Worm (Caenorhabditis elegans) whole organism, L2 larva: Measurements from ENCODE around the gene R11D1.1.

Experiments
- C34F6.9 ChIP-seq: fragments of 150-350 bp; optimal IDR thresholded peaks from 2 replicates; lab custom pipeline; 2014; ENCODE audit warnings: missing biosample characterization, missing genetic modification characterization
- F13H6.1 ChIP-seq: sonication (generic microtip); optimal IDR thresholded peaks from 2 replicates; lab custom pipeline; 2016; ENCODE audit warnings: missing genetic modification characterization, missing compliant biosample characterization
- R02D3.7 ChIP-seq: fragments of 150-350 bp; optimal IDR thresholded peaks from 2 replicates; lab custom pipeline; 2014; ENCODE audit warnings: missing biosample characterization, missing genetic modification characterization
- Y55F3AM.14 ChIP-seq: fragments of 200-800 bp; sonication (Bioruptor generic); optimal IDR thresholded peaks from 2 replicates; lab custom pipeline; 2018; ENCODE audit warnings: mild to moderate bottlenecking, missing genetic modification characterization, missing compliant biosample characterization
- alr-1 ChIP-seq: fragments of 150-350 bp; optimal IDR thresholded peaks from 2 replicates; lab custom pipeline; 2014; ENCODE audit warnings: missing biosample characterization, missing genetic modification characterization
- aly-2 ChIP-seq: fragments of 150-350 bp; optimal IDR thresholded peaks from 2 replicates; lab custom pipeline; 2014; ENCODE audit warnings: missing biosample characterization, missing genetic modification characterization
- ama-1 ChIP-seq: fragments of 150-350 bp; optimal IDR thresholded peaks from 2 replicates; lab custom pipeline; 2018; ENCODE audit warnings: inconsistent platforms
- blmp-1 ChIP-seq: sonication (generic microtip); optimal IDR thresholded peaks from 2 replicates; lab custom pipeline; 2017; ENCODE audit warnings: missing genetic modification characterization, mild to moderate bottlenecking, missing compliant biosample characterization, antibody characterized with exemption, moderate library complexity; ENCODE audit not compliant: insufficient read depth
- ceh-16 ChIP-seq: fragments of 150-350 bp; optimal IDR thresholded peaks from 2 replicates; lab custom pipeline; 2014; ENCODE audit warnings: missing biosample characterization, missing genetic modification characterization
- ceh-82 ChIP-seq: fragments of 150-350 bp; optimal IDR thresholded peaks from 2 replicates; lab custom pipeline; 2014; ENCODE audit warnings: missing biosample characterization, missing genetic modification characterization
- crh-2 ChIP-seq: sonication (generic microtip); optimal IDR thresholded peaks from 2 replicates; lab custom pipeline; 2017; ENCODE audit warnings: missing biosample characterization, missing genetic modification characterization
- dmd-4 ChIP-seq: sonication (generic microtip); optimal IDR thresholded peaks from 2 replicates; lab custom pipeline; 2017; ENCODE audit warnings: missing biosample characterization, missing genetic modification characterization
- egl-27 ChIP-seq: sonication (generic microtip); optimal IDR thresholded peaks from 3 replicates; lab custom pipeline; 2017; ENCODE audit warnings: missing biosample characterization, missing genetic modification reagents, missing genetic modification characterization
- elt-1 ChIP-seq: fragments of 150-350 bp; optimal IDR thresholded peaks from 2 replicates; lab custom pipeline; 2014; ENCODE audit warnings: missing biosample characterization, missing genetic modification characterization
- elt-3 ChIP-seq: sonication (generic microtip); optimal IDR thresholded peaks from 2 replicates; lab custom pipeline; 2017; ENCODE audit warnings: missing biosample characterization, missing genetic modification characterization
- fos-1 ChIP-seq: fragments of 150-350 bp; optimal IDR thresholded peaks from 2 replicates; lab custom pipeline; 2014; ENCODE audit warnings: missing biosample characterization, missing genetic modification characterization
- gmeb-1 ChIP-seq: fragments of 150-350 bp; optimal IDR thresholded peaks from 2 replicates; lab custom pipeline; 2014; ENCODE audit warnings: missing biosample characterization, missing genetic modification characterization
- lin-11 ChIP-seq: fragments of 150-350 bp; sonication (generic microtip); optimal IDR thresholded peaks from 2 replicates; lab custom pipeline; 2014; ENCODE audit warnings: missing biosample characterization, missing genetic modification characterization, inconsistent platforms, mixed read lengths
- lin-13 ChIP-seq: fragments of 150-350 bp; optimal IDR thresholded peaks from 2 replicates; lab custom pipeline; 2014; ENCODE audit warnings: missing biosample characterization, missing genetic modification reagents, missing genetic modification characterization
- lin-39 ChIP-seq: fragments of 150-350 bp; optimal IDR thresholded peaks from 2 replicates; lab custom pipeline; 2014; ENCODE audit warnings: missing biosample characterization, missing genetic modification reagents, missing genetic modification characterization
- lsy-2 ChIP-seq, 2 experiments: fragments of 150-350 bp in 1 of 2; sonication (generic microtip) in 1 of 2; optimal IDR thresholded peaks; 2 replicates each; lab custom pipeline; 2014 to 2017; ENCODE audit warnings: missing biosample characterization in 2 of 2, missing genetic modification characterization in 2 of 2
- mab-5 ChIP-seq: fragments of 150-350 bp; optimal IDR thresholded peaks from 2 replicates; lab custom pipeline; 2014; ENCODE audit warnings: missing biosample characterization, missing genetic modification characterization
- mbf-1 ChIP-seq: sonication (generic microtip); optimal IDR thresholded peaks from 2 replicates; lab custom pipeline; 2017; ENCODE audit warnings: missing biosample characterization, missing genetic modification characterization
- mdl-1 ChIP-seq, 2 experiments: fragments of 150-350 bp in 1 of 2; sonication (generic microtip) in 1 of 2; optimal IDR thresholded peaks; 2 replicates each; lab custom pipeline; 2017; ENCODE audit warnings: missing biosample characterization in 2 of 2, missing genetic modification characterization in 2 of 2
- nhr-10 ChIP-seq: sonication (generic microtip); optimal IDR thresholded peaks from 2 replicates; lab custom pipeline; 2017; ENCODE audit warnings: missing biosample characterization, missing genetic modification characterization
- nhr-11 ChIP-seq: fragments of 150-350 bp; optimal IDR thresholded peaks from 2 replicates; lab custom pipeline; 2014; ENCODE audit warnings: missing biosample characterization, missing genetic modification characterization
- nhr-12 ChIP-seq: fragments of 150-350 bp; optimal IDR thresholded peaks from 2 replicates; lab custom pipeline; 2014; ENCODE audit warnings: missing biosample characterization, missing genetic modification characterization
- nhr-129 ChIP-seq: fragments of 150-350 bp; optimal IDR thresholded peaks from 2 replicates; lab custom pipeline; 2014; ENCODE audit warnings: missing biosample characterization, missing genetic modification characterization
- nhr-21 ChIP-seq: fragments of 150-350 bp; optimal IDR thresholded peaks from 2 replicates; lab custom pipeline; 2014; ENCODE audit warnings: missing biosample characterization, missing genetic modification characterization
- nhr-237 ChIP-seq: fragments of 150-350 bp; optimal IDR thresholded peaks from 2 replicates; lab custom pipeline; 2014; ENCODE audit warnings: missing biosample characterization, missing genetic modification characterization
- nhr-6 ChIP-seq: fragments of 150-350 bp; optimal IDR thresholded peaks from 2 replicates; lab custom pipeline; 2014; ENCODE audit warnings: missing biosample characterization, missing genetic modification characterization
- nhr-77 ChIP-seq: fragments of 150-350 bp; optimal IDR thresholded peaks from 2 replicates; lab custom pipeline; 2014; ENCODE audit warnings: missing biosample characterization, missing genetic modification characterization
- peb-1 ChIP-seq: fragments of 150-350 bp; optimal IDR thresholded peaks from 2 replicates; lab custom pipeline; 2014; ENCODE audit warnings: missing biosample characterization, missing genetic modification characterization
- sem-4 ChIP-seq: fragments of 150-350 bp; optimal IDR thresholded peaks from 2 replicates; lab custom pipeline; 2014; ENCODE audit warnings: missing biosample characterization, missing genetic modification reagents, missing genetic modification characterization
- skn-1 ChIP-seq: sonication (generic microtip); optimal IDR thresholded peaks from 2 replicates; lab custom pipeline; 2017; ENCODE audit warnings: missing biosample characterization, missing genetic modification characterization
- sma-3 ChIP-seq: sonication (generic microtip); optimal IDR thresholded peaks from 2 replicates; lab custom pipeline; 2016; ENCODE audit warnings: missing genetic modification reagents, missing genetic modification characterization, missing compliant biosample characterization
- sma-9 ChIP-seq, 2 experiments: fragments of 150-350 bp in 1 of 2; sonication (generic microtip) in 1 of 2; optimal IDR thresholded peaks; 2 replicates each; lab custom pipeline; 2014 to 2016; ENCODE audit warnings: missing genetic modification characterization in 2 of 2, mild to moderate bottlenecking in 1 of 2, missing biosample characterization in 1 of 2, missing compliant biosample characterization in 1 of 2, missing genetic modification reagents in 1 of 2, moderate library complexity in 1 of 2
- snpc-4 ChIP-seq: fragments of 150-350 bp; optimal IDR thresholded peaks from 2 replicates; lab custom pipeline; 2014; ENCODE audit warnings: missing biosample characterization, missing genetic modification characterization
- unc-39 ChIP-seq: fragments of 150-350 bp; optimal IDR thresholded peaks from 2 replicates; lab custom pipeline; 2014; ENCODE audit warnings: missing biosample characterization, missing genetic modification characterization
- unc-55 ChIP-seq: fragments of 150-350 bp; sonication (generic microtip); optimal IDR thresholded peaks from 3 replicates; lab custom pipeline; 2014; ENCODE audit warnings: missing biosample characterization, missing genetic modification reagents, missing genetic modification characterization
- zag-1 ChIP-seq: fragments of 150-350 bp; optimal IDR thresholded peaks from 2 replicates; lab custom pipeline; 2014; ENCODE audit warnings: missing biosample characterization, missing genetic modification characterization
- ztf-1 ChIP-seq: fragments of 200-800 bp; sonication (Bioruptor generic); conservative IDR thresholded peaks from 2 replicates; pipeline ENCODE4 v1.3.6; 2022; ENCODE audit warnings: missing genetic modification characterization, missing compliant biosample characterization
- ztf-11 ChIP-seq: sonication (generic microtip); optimal IDR thresholded peaks from 2 replicates; lab custom pipeline; 2017; ENCODE audit warnings: missing biosample characterization, missing genetic modification characterization
- ztf-4 ChIP-seq: fragments of 150-350 bp; optimal IDR thresholded peaks from 2 replicates; lab custom pipeline; 2014; ENCODE audit warnings: missing biosample characterization, missing genetic modification characterization

R11D1.1 gene

DNA sequence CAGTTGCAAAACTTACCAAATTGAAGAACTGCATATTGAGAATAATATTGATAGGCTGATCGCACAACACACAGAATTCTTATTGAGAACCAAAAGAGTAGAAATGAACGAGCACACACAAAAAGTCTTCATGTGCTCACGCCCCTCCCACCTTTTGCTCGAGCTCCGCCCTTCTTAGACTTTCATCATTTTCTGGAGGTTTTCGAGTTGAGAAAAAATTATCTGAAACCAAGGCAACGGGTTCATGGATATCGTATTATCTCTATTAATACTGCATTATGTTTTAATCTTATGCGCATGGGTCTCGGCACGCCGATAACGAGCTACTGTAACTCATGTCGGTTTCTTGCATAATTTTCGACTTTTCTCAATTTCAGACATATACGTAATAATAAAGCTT, 21.7 kb downstream of the R11D1.1 start, which contains the start of gene R11D1.12:
R11D1.12 (minus strand) TSS at position 101 of the 400 bp plus-strand sequence.
- TF ChIP-seq unc-39 (tag; lab: Kevin White, UChicago) = no peak
- no peak for TF ChIP-seq dmd-4
- TF ChIP-seq aly-2 (tag; lab: Kevin White, UChicago) = no peak
- no peak for TF ChIP-seq nhr-10 (tag; lab: Kevin White, UChicago)
- TF ChIP-seq fos-1 (tag; lab: Kevin White, UChicago) = no peak
- TF ChIP-seq elt-3 (tag; lab: Kevin White, UChicago) = no peak
- TF ChIP-seq Y55F3AM.14 (GFP tag; lab: Kevin White, UChicago) = no peak
- TF ChIP-seq nhr-11 (tag; lab: Kevin White, UChicago) = no peak
- TF ChIP-seq peb-1 (tag; lab: Kevin White, UChicago) = no peak
- no peak for TF ChIP-seq ceh-16 (tag; lab: Kevin White, UChicago)
- TF ChIP-seq unc-55 (GFP tag; lab: Kevin White, UChicago) = no peak
- TF ChIP-seq lin-11 (tag; lab: Kevin White, UChicago) = no peak
- no peak for TF ChIP-seq ztf-1 (GFP tag; lab: Robert Waterston, UW)
- TF ChIP-seq nhr-237 = no peak
- no peak for TF ChIP-seq egl-27 (tag; lab: Kevin White, UChicago)
- no peak for TF ChIP-seq ceh-82 (tag; lab: Kevin White, UChicago)
- TF ChIP-seq, all 48 proteins: peak for 0

DNA sequence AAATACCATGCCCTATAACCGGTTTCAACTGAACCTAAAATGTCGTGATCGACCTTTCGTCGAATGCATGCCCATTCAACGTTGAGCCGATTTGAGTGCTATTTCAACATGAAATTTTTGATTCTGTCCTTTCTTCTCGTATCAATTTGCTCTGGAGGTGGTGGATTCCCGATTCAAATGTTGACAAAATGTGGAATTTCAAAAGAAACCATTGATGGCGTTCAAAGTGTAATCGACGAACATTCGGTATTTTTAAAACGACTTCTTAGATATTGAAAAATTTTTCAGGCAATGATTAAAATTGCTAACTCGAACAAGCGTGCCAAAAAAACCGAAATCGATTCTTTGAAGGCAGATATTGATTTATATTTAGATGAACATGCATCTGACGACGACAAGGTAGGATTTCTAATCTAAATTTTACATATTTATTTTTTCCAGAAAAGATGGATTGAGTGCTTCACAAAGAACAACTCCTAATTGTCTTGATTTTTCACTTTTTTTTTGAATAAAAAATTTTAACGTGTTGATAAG, 23.0 kb downstream of the R11D1.1 start, which contains the start of gene R11D1.13:
R11D1.13 (plus strand) TSS at position 51 of the 534 bp plus-strand sequence.
- TF ChIP-seq C34F6.9 (tag; lab: Kevin White, UChicago) (no peak), dmd-4 (no peak), egl-27 (tag; lab: Kevin White, UChicago) (no peak), crh-2 (tag; lab: Kevin White, UChicago) (no peak), R02D3.7 (no peak), gmeb-1 (tag; lab: Kevin White, UChicago) (no peak), Y55F3AM.14 (GFP tag; lab: Kevin White, UChicago) (no peak), unc-55 (GFP tag; lab: Kevin White, UChicago) (no peak), nhr-6 (tag; lab: Kevin White, UChicago) (no peak), ztf-1 (GFP tag; lab: Robert Waterston, UW) (no peak)
- TF ChIP-seq, all 48 proteins: peak for 0

DNA sequence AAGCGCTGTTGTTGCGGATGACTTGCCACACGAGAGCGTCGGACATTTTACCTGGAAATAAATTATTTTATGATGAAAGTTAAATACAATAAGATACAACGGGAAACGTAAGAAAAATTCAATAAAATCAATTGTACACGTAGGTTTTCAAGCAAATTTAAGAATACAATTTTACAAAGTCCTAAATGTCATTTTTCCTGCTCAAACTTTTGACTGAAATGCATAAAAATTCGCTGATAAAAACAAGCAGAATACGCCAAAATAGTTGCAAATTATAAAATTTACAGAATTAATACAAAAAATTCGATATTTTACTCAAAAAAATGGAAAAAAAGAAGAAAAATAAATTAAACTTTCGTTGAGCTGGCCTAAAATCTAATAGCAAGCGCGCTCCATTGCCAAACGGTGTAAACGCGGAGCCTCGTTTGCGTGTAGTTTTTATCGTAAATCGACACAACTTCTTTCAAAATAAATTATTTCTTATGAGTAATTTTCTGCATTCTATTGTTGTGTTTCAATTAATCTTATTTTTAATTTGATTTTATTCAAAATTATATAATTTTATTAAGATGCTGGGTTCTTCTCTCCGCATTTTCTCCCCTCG, 24.0 kb downstream of the R11D1.1 start, which contains the start of the genes rpl-28 and mrpl-49:
rpl-28 (minus strand) TSS at position 51 of the 604 bp plus-strand sequence.
mrpl-49 (plus strand) TSS at position 570 of the 604 bp plus-strand sequence.
- peak; percentile 40 for TF ChIP-seq ceh-16 (tag; lab: Kevin White, UChicago)
- TF ChIP-seq ztf-4 (tag; lab: Kevin White, UChicago) = peak; percentile 70
- TF ChIP-seq F13H6.1 (tag; lab: Kevin White, UChicago) = peak; percentile 72
- TF ChIP-seq fos-1 (tag; lab: Kevin White, UChicago) = peak; percentile 86
- peak; percentile 83 for TF ChIP-seq snpc-4 (tag; lab: Kevin White, UChicago)
- peak; percentile 75 for TF ChIP-seq nhr-21
- TF ChIP-seq unc-55 (GFP tag; lab: Kevin White, UChicago) = peak; percentile 98
- TF ChIP-seq elt-1 (tag; lab: Kevin White, UChicago) = no peak
- peak in 1 of 2 experiments; percentile 27 for TF ChIP-seq mdl-1 (tag; optimal IDR thresholded peaks at IDR 0.05; lab: Kevin White, UChicago)
- no peak for TF ChIP-seq mbf-1 (tag; lab: Kevin White, UChicago)
- TF ChIP-seq crh-2 (tag; lab: Kevin White, UChicago) = peak; percentile 91
- TF ChIP-seq blmp-1 (tag; lab: Kevin White, UChicago) = peak; percentile 74
- TF ChIP-seq nhr-12 (tag; lab: Kevin White, UChicago) = no peak
- peak; percentile 82 for TF ChIP-seq R02D3.7
- peak; percentile 85 for TF ChIP-seq lin-11 (tag; lab: Kevin White, UChicago)
- peak; percentile 85 for TF ChIP-seq gmeb-1 (tag; lab: Kevin White, UChicago)
- TF ChIP-seq sma-9 (GFP tag; optimal IDR thresholded peaks at IDR 0.05; lab: Kevin White, UChicago) = peak; percentile 85
- TF ChIP-seq sma-9 (tag; optimal IDR thresholded peaks at IDR 0.05; lab: Kevin White, UChicago) = no peak
- no peak for TF ChIP-seq ztf-11 (tag; lab: Kevin White, UChicago)
- no peak for TF ChIP-seq alr-1 (tag; lab: Kevin White, UChicago)
- peak; percentile 64 to 93 for TF ChIP-seq lsy-2 (tag; optimal IDR thresholded peaks at IDR 0.05; lab: Kevin White, UChicago)
- no peak for TF ChIP-seq nhr-10 (tag; lab: Kevin White, UChicago)
- TF ChIP-seq unc-39 (tag; lab: Kevin White, UChicago) = no peak
- no peak for TF ChIP-seq nhr-11 (tag; lab: Kevin White, UChicago)
- peak; percentile 89 for TF ChIP-seq nhr-129 (tag; lab: Kevin White, UChicago)
- TF ChIP-seq ceh-82 (tag; lab: Kevin White, UChicago) = peak; percentile 2
- TF ChIP-seq Y55F3AM.14 (GFP tag; lab: Kevin White, UChicago) = no peak
- peak; percentile 80 for TF ChIP-seq sma-3 (GFP tag; lab: Kevin White, UChicago)
- no peak for TF ChIP-seq nhr-77 (tag; lab: Kevin White, UChicago)
- TF ChIP-seq skn-1 (tag; lab: Kevin White, UChicago) = peak; percentile 49
- peak; percentile 96 for TF ChIP-seq C34F6.9 (tag; lab: Kevin White, UChicago)
- TF ChIP-seq dmd-4 = no peak
- TF ChIP-seq peb-1 (tag; lab: Kevin White, UChicago) = no peak
- TF ChIP-seq lin-39 (tag; lab: Kevin White, UChicago) = no peak
- TF ChIP-seq ama-1 = peak; percentile 50
- TF ChIP-seq aly-2 (tag; lab: Kevin White, UChicago) = no peak
- peak; percentile 89 for TF ChIP-seq lin-13 (GFP tag; lab: Kevin White, UChicago)
- peak; percentile 47 for TF ChIP-seq egl-27 (tag; lab: Kevin White, UChicago)
- no peak for TF ChIP-seq ztf-1 (GFP tag; lab: Robert Waterston, UW)
- peak; percentile 36 for TF ChIP-seq zag-1
- TF ChIP-seq mab-5 (tag; lab: Kevin White, UChicago) = peak; percentile 82
- peak; percentile 78 for TF ChIP-seq sem-4
